Worm (Caenorhabditis elegans): Measurements from ENCODE around the gene fntb-1.

fntb-1 gene

DNA sequence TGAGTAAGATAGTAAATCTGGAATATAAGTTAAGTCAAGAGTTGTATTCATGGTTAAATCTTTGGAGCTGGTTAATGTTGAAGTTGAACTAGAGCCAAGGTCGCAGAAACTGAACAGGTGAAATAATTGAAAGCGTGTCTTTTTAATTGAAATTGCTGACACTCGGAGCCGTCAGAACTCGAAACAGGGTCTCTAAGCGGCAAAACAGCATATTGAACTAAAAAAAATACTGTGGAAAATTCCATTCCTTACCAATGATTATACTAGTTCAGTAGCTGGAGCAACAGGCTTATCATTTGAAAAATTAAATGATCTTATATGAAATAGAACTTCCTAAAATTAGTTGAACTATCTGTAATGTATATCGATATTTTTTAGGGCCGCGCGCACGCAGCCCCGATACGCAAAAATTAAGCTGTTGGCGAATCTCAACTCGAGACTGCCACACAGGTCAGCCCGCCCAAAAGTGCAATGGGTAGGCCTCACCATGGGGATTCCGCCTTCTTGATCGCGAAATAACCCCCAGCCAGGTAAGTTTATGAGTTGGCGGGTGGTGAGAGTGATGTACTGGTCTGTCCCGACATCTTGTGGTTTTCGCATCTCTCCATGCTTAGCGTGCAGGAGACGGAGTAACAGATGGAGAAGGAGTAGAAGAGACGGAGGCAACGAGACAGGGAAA, 20.9 kb downstream of the fntb-1 start, which contains the start of gene srz-97 (continued):
- no peak for TF ChIP-seq ces-1 (GFP tag; optimal IDR thresholded peaks at IDR 0.05)
- TF ChIP-seq mxl-3 (GFP tag; optimal IDR thresholded peaks at IDR 0.05) = peak; percentile 7
- no peak for TF ChIP-seq mdt-29 (GFP tag; IDR thresholded peaks at IDR 0.05)
- TF ChIP-seq pha-4 (GFP tag; IDR thresholded peaks at IDR 0.05) = no peak
- no peak for TF ChIP-seq pha-4 (tag; optimal IDR thresholded peaks at IDR 0.05)
- peak; percentile 86 for TF ChIP-seq T26A8.4 (GFP tag; IDR thresholded peaks at IDR 0.05)
- 0 out of 2 replicates have a peak, but pooled peaks have one; percentile 30 for TF ChIP-seq Y105C5A.15 (GFP tag; IDR thresholded peaks at IDR 0.05)
- TF ChIP-seq lin-39 (tag; optimal IDR thresholded peaks at IDR 0.05) = no peak
- TF ChIP-seq T20F7.1 (GFP tag; optimal IDR thresholded peaks at IDR 0.05) = no peak
- no peak for TF ChIP-seq aly-2 (tag; optimal IDR thresholded peaks at IDR 0.05)
- no peak for TF ChIP-seq unc-39 (tag; optimal IDR thresholded peaks at IDR 0.05)
- no peak for TF ChIP-seq lin-15B (tag; optimal IDR thresholded peaks at IDR 0.05)
- no peak for TF ChIP-seq saeg-2 (GFP tag; IDR thresholded peaks at IDR 0.05)
- TF ChIP-seq zip-11 (GFP tag; IDR thresholded peaks at IDR 0.05) = no peak
- TF ChIP-seq dmd-6 (GFP tag; IDR thresholded peaks at IDR 0.05) = peak; percentile 37
- TF ChIP-seq nhr-25 (tag; optimal IDR thresholded peaks at IDR 0.05; ENCODE audit: borderline replicate concordance, insufficient read depth) = peak; percentile 21
- peak; percentile 80 for TF ChIP-seq nhr-102 (tag; optimal IDR thresholded peaks at IDR 0.05)
- TF ChIP-seq mep-1 (tag; optimal IDR thresholded peaks at IDR 0.05) = no peak
- TF ChIP-seq dmd-9 (GFP tag; IDR thresholded peaks at IDR 0.05) = no peak
- TF ChIP-seq rbr-2 (tag; optimal IDR thresholded peaks at IDR 0.05) = peak; percentile 35
- TF ChIP-seq spr-3 (GFP tag; optimal IDR thresholded peaks at IDR 0.05) = no peak

DNA sequence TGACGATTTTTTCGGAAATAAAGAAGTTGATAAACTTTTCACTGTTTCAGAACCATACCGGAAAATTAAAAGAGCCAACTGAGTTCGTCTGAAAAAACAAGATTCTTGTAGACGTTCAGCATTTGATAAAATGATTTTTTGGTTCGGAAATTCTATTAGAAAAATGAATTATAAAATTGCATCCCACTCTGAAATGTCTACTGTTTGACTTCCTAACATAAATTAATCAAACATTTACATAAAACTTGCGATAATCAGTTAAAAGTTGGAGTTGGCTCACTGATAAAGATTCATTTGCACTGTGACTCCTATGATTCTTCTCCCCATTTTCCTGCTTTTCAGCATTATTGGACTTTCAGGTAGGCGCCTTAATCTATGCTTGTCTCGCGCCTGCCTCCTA, 21.5 kb downstream of the fntb-1 start, which contains the start of gene clec-57:
Gene clec-57 (plus strand): TSS at position 301 of the 400 bp plus-strand sequence.
- TF ChIP-seq D1046.2 (GFP tag; IDR thresholded peaks at IDR 0.05) (no peak), daf-8 (GFP tag; IDR thresholded peaks at IDR 0.05) (no peak), ceh-28 (tag; optimal IDR thresholded peaks at IDR 0.05) (no peak), nhr-6 (tag; optimal IDR thresholded peaks at IDR 0.05) (no peak), unc-62 (GFP tag; optimal IDR thresholded peaks at IDR 0.05 in 1 of 2) (peak in 1 of 2 experiments; percentile 88), unc-62 (tag; optimal IDR thresholded peaks at IDR 0.05) (no peak)

- TF ChIP-seq nhr-28 (tag; optimal IDR thresholded peaks at IDR 0.05) = peak; percentile 37
- no peak for TF ChIP-seq ceh-28 (tag; optimal IDR thresholded peaks at IDR 0.05)
Measured at ce11 chrV:14472229-14472628, 24.8 kb downstream of the fntb-1 start, which contains the start of gene clec-227. Gene clec-227, plus strand, starts transcription at chrV:14472529.

DNA sequence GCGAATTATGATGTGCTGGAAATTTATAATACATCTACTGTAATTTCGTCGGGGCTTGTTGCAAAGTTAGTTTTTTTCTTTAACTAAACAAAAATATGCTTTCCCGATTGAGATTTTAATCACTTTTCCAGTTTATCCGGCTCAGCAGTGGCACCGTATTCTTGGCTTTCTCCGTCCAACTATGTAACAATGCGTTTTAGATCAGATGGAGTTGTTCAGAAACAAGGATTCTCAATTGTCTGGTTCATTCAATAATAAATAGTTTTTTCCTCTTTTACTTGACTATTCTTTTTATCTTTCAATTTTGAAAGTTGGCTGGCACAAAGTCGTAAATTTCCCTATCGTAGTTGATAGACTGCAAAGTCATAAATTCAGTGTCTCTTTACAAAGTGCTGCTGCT, 26.6 kb downstream of the fntb-1 start, which contains the start of gene clec-56:
Gene clec-56 (plus strand): TSS at position 301 of the 400 bp plus-strand sequence.
- TF ChIP-seq egl-43 (GFP tag; IDR thresholded peaks at IDR 0.05) (no peak), ceh-20 (GFP tag; IDR thresholded peaks at IDR 0.05) (0 out of 2 replicates have a peak, but pooled peaks have one; percentile 18), pqm-1 (tag; optimal IDR thresholded peaks at IDR 0.05) (peak; percentile 35), dpl-1 (GFP tag; optimal IDR thresholded peaks at IDR 0.05) (no peak), nhr-25 (tag; optimal IDR thresholded peaks at IDR 0.05; ENCODE audit: borderline replicate concordance, insufficient read depth) (no peak), nhr-28 (tag; optimal IDR thresholded peaks at IDR 0.05) (peak; percentile 36), Y75B8A.6 (GFP tag; IDR thresholded peaks at IDR 0.05) (no peak), fkh-10 (GFP tag; optimal IDR thresholded peaks at IDR 0.05) (no peak), hlh-11 (tag; optimal IDR thresholded peaks at IDR 0.05) (peak; percentile 2)
